Worm (Caenorhabditis elegans) whole organism, young adult: ENCODE results near the gene cest-16.

ENCODE experiments used
- Y79H2A.3 ChIP-seq: fragments of 200-800 bp; sonication (Bioruptor generic); conservative IDR thresholded peaks from 2 replicates; pipeline ENCODE4 v1.3.6; 2022; ENCODE audit warnings: missing genetic modification reagents, missing genetic modification characterization, missing compliant biosample characterization
- attf-3 ChIP-seq: fragments of 200-800 bp; sonication (Bioruptor generic); conservative IDR thresholded peaks from 2 replicates; pipeline ENCODE4 v1.3.6; 2022; ENCODE audit warnings: missing genetic modification reagents, missing genetic modification characterization, missing compliant biosample characterization
- gei-17 ChIP-seq: fragments of 200-800 bp; sonication (Bioruptor generic); optimal IDR thresholded peaks from 2 replicates; lab custom pipeline; 2018; ENCODE audit warnings: mild to moderate bottlenecking, missing genetic modification characterization, missing compliant biosample characterization
- hlh-26 ChIP-seq: fragments of 200-800 bp; sonication (Bioruptor generic); conservative IDR thresholded peaks from 2 replicates; pipeline ENCODE4 v1.3.6; 2022; ENCODE audit warnings: missing genetic modification reagents, missing genetic modification characterization, missing compliant biosample characterization
- lsy-27 ChIP-seq: sonication (generic microtip); optimal IDR thresholded peaks from 2 replicates; lab custom pipeline; 2017; ENCODE audit warnings: missing genetic modification characterization, mild to moderate bottlenecking, missing compliant biosample characterization, antibody characterized with exemption, missing genotype, borderline replicate concordance; ENCODE audit not compliant: insufficient read depth
- mcd-1 ChIP-seq: fragments of 200-800 bp; sonication (Bioruptor generic); IDR thresholded peaks from 2 replicates; pipeline ENCODE4 v1.3.6; 2022; ENCODE audit warnings: missing genetic modification reagents, missing genetic modification characterization, missing compliant biosample characterization
- ztf-6 ChIP-seq: fragments of 200-800 bp; sonication (Bioruptor generic); IDR thresholded peaks from 2 replicates; pipeline ENCODE4 v1.3.6; 2022; ENCODE audit warnings: missing genetic modification reagents, missing genetic modification characterization, missing compliant biosample characterization

ce11 chrX:6326088-6326487 is 26.3 kb downstream of the cest-16 start, which contains the start of gene col-168:
- TF ChIP-seq lsy-27, result no peak
- TF ChIP-seq mcd-1 (GFP tag; lab: Robert Waterston, UW), result no peak
- TF ChIP-seq Y79H2A.3 (GFP tag; lab: Robert Waterston, UW), result no peak
- no peak for TF ChIP-seq ztf-6 (GFP tag; lab: Robert Waterston, UW)
- no peak for TF ChIP-seq attf-3 (GFP tag; lab: Robert Waterston, UW)
- TF ChIP-seq hlh-26 (GFP tag; lab: Robert Waterston, UW), result no peak
- TF ChIP-seq gei-17 (GFP tag; lab: Kevin White, UChicago), result no peak
